Fruit fly (Drosophila melanogaster) whole organism: ENCODE results near the gene Sac1.

ENCODE experiments used
- CG8478 ChIP-seq: fragments of >200 bp; optimal IDR thresholded peaks from 2 replicates; lab custom pipeline; 2018; ENCODE audit warnings: inconsistent platforms
- Dll ChIP-seq: fragments of >200 bp; optimal IDR thresholded peaks from 2 replicates; lab custom pipeline; 2017
- EcR ChIP-seq, 2 experiments: fragments of >200 bp; optimal IDR thresholded peaks; 2 replicates each; lab custom pipeline; 2017; ENCODE audit warnings: missing biosample characterization in 2 of 2, missing genetic modification characterization in 2 of 2, missing genetic modification reagents in 2 of 2
- psq ChIP-seq: fragments of >200 bp; optimal IDR thresholded peaks from 2 replicates; lab custom pipeline; 2017
- usp ChIP-seq: fragments of >200 bp; optimal IDR thresholded peaks from 2 replicates; lab custom pipeline; 2017; ENCODE audit warnings: missing biosample characterization, missing genetic modification characterization, mixed read lengths

dm6 chr3L:1258547-1258946, 10.9 kb downstream of the Sac1 start:
- TF ChIP-seq EcR (GFP tag; optimal IDR thresholded peaks at IDR 0.05; lab: Kevin White, UChicago) (no peak), CG8478 (lab: Kevin White, UChicago) (no peak), psq (lab: Kevin White, UChicago) (no peak), Dll (lab: Kevin White, UChicago) (no peak), usp (GFP tag; lab: Kevin White, UChicago) (no peak)
